In genomic region chrX:14812239-14812638, dm6 we compare ENCODE assay signal across 3 fruit fly cellular contexts.
TF ChIP-seq lines count a peak whose summit lies in the region.

No protein-coding gene starts in this region.

- no peak for TF ChIP-seq CTCF in whole organism, embryonic (GFP tag; optimal IDR thresholded peaks at IDR 0.05; lab: Kevin White, UChicago)

TF ChIP-seq in whole organism, embryonic, 481 proteins besides CTCF, POLR2A, EP300 and RAD21 (continues in another document):
- TF ChIP-seq HmgD (GFP tag; optimal IDR thresholded peaks at IDR 0.05; lab: Kevin White, UChicago), result no peak
- peak; percentile 1 for TF ChIP-seq az2 (GFP tag; optimal IDR thresholded peaks at IDR 0.05; lab: Kevin White, UChicago)
- no peak for TF ChIP-seq CG11093 (GFP tag; IDR thresholded peaks at IDR 0.05; lab: Robert Waterston, UW)
- no peak for TF ChIP-seq Kr (GFP tag; optimal IDR thresholded peaks at IDR 0.05; lab: Kevin White, UChicago)
- TF ChIP-seq Dref (GFP tag; IDR thresholded peaks at IDR 0.05; lab: Robert Waterston, UW), result no peak
- TF ChIP-seq row (GFP tag; IDR thresholded peaks at IDR 0.05; lab: Robert Waterston, UW), result peak; percentile 50; the same call in 2 of the 3 replicates
- TF ChIP-seq CG3847 (GFP tag; IDR thresholded peaks at IDR 0.05; lab: Robert Waterston, UW), result 0 out of 2 replicates have a peak, but pooled peaks have one; percentile 25
- TF ChIP-seq Bdp1 (GFP tag; optimal IDR thresholded peaks at IDR 0.05; lab: Kevin White, UChicago), result no peak
- peak; percentile 18; the same call in 1 of the 2 replicates for TF ChIP-seq CG32532 (GFP tag; IDR thresholded peaks at IDR 0.05; lab: Robert Waterston, UW)
- peak; percentile 9 for TF ChIP-seq zfh2 (GFP tag; optimal IDR thresholded peaks at IDR 0.05; lab: Kevin White, UChicago)
- 0 out of 2 replicates have a peak, but pooled peaks have one; percentile 20 for TF ChIP-seq ranshi (GFP tag; IDR thresholded peaks at IDR 0.05; lab: Robert Waterston, UW)
- peak; percentile 4 for TF ChIP-seq Oli (tag; optimal IDR thresholded peaks at IDR 0.05; lab: Kevin White, UChicago)
- peak; percentile 24 for TF ChIP-seq CG2678 (tag; optimal IDR thresholded peaks at IDR 0.05; lab: Kevin White, UChicago)
- peak; percentile 17 for TF ChIP-seq CG11504 (tag; optimal IDR thresholded peaks at IDR 0.05; lab: Kevin White, UChicago)
- peak; percentile 1 for TF ChIP-seq dmrt99B (tag; optimal IDR thresholded peaks at IDR 0.05; lab: Kevin White, UChicago)
- no peak for TF ChIP-seq dimm (GFP tag; IDR thresholded peaks at IDR 0.05; lab: Robert Waterston, UW)
- peak; percentile 12 for TF ChIP-seq tio (GFP tag; optimal IDR thresholded peaks at IDR 0.05; lab: Kevin White, UChicago)
- 0 out of 3 replicates have a peak, but pooled peaks have one; percentile 36 for TF ChIP-seq zfh1 (GFP tag; IDR thresholded peaks at IDR 0.05; lab: Robert Waterston, UW)
- TF ChIP-seq CG33557 (GFP tag; optimal IDR thresholded peaks at IDR 0.05; lab: Kevin White, UChicago), result no peak
- TF ChIP-seq dysf (GFP tag; IDR thresholded peaks at IDR 0.05; lab: Robert Waterston, UW), result peak; percentile 27; the same call in 1 of the 3 replicates
- peak; percentile 18 for TF ChIP-seq gem (tag; optimal IDR thresholded peaks at IDR 0.05; lab: Kevin White, UChicago)
- TF ChIP-seq hkb (optimal IDR thresholded peaks at IDR 0.05; lab: Kevin White, UChicago), result no peak
- TF ChIP-seq hkb (GFP tag; IDR thresholded peaks at IDR 0.05; lab: Robert Waterston, UW), result peak; percentile 56; the same call in 1 of the 2 replicates
- TF ChIP-seq ind (GFP tag; optimal IDR thresholded peaks at IDR 0.05; lab: Kevin White, UChicago), result peak; percentile 5
- TF ChIP-seq MBD-R2 (GFP tag; IDR thresholded peaks at IDR 0.05; lab: Robert Waterston, UW), result peak; percentile 18; the same call in 1 of the 2 replicates
- TF ChIP-seq esg (GFP tag; conservative IDR thresholded peaks at IDR 0.05; lab: Robert Waterston, UW), result peak; percentile 11; the same call in 1 of the 2 replicates
- no peak for TF ChIP-seq CG2129 (GFP tag; IDR thresholded peaks at IDR 0.05; lab: Robert Waterston, UW; ENCODE audit: partially characterized antibody)
- TF ChIP-seq Atf6 (GFP tag; IDR thresholded peaks at IDR 0.05; lab: Robert Waterston, UW), result 0 out of 2 replicates have a peak, but pooled peaks have one; percentile 13

TF ChIP-seq in whole organism, prepupa, 60 proteins besides CTCF, POLR2A, EP300 and RAD21 (continues in another document):
- TF ChIP-seq esn (GFP tag; optimal IDR thresholded peaks at IDR 0.05; lab: Kevin White, UChicago), result no peak
- TF ChIP-seq CG34406 (GFP tag; optimal IDR thresholded peaks at IDR 0.05; lab: Kevin White, UChicago), result no peak
- no peak for TF ChIP-seq dsx (GFP tag; optimal IDR thresholded peaks at IDR 0.05; lab: Kevin White, UChicago; ENCODE audit: poor library complexity, severe bottlenecking)
- no peak for TF ChIP-seq CG9139 (GFP tag; optimal IDR thresholded peaks at IDR 0.05; lab: Kevin White, UChicago)
- no peak for TF ChIP-seq Ets21C (GFP tag; optimal IDR thresholded peaks at IDR 0.05; lab: Kevin White, UChicago)
- TF ChIP-seq topi (GFP tag; optimal IDR thresholded peaks at IDR 0.05; lab: Kevin White, UChicago), result no peak
- TF ChIP-seq salr (GFP tag; optimal IDR thresholded peaks at IDR 0.05; lab: Kevin White, UChicago), result no peak
- no peak for TF ChIP-seq svp (GFP tag; lab: Kevin White, UChicago)
- TF ChIP-seq Sox15 (GFP tag; optimal IDR thresholded peaks at IDR 0.05; lab: Kevin White, UChicago), result no peak
- TF ChIP-seq Hr38 (GFP tag; optimal IDR thresholded peaks at IDR 0.05; lab: Kevin White, UChicago), result no peak
- TF ChIP-seq Hr4 (GFP tag; optimal IDR thresholded peaks at IDR 0.05; lab: Kevin White, UChicago), result peak; percentile 63
- TF ChIP-seq CG4318 (GFP tag; optimal IDR thresholded peaks at IDR 0.05; lab: Kevin White, UChicago), result peak; percentile 27
- TF ChIP-seq CG10669 (GFP tag; optimal IDR thresholded peaks at IDR 0.05; lab: Kevin White, UChicago), result no peak
- TF ChIP-seq ss (GFP tag; optimal IDR thresholded peaks at IDR 0.05; lab: Kevin White, UChicago), result no peak
- peak; percentile 89 for TF ChIP-seq CG15336 (GFP tag; IDR thresholded peaks at IDR 0.05; lab: Robert Waterston, UW)
- TF ChIP-seq CG3919 (GFP tag; optimal IDR thresholded peaks at IDR 0.05; lab: Kevin White, UChicago), result peak; percentile 22
- no peak for TF ChIP-seq vri (GFP tag; optimal IDR thresholded peaks at IDR 0.05; lab: Kevin White, UChicago)
- TF ChIP-seq CG8119 (GFP tag; IDR thresholded peaks at IDR 0.05; lab: Robert Waterston, UW), result peak; percentile 80
- TF ChIP-seq eg (GFP tag; IDR thresholded peaks at IDR 0.05; lab: Robert Waterston, UW), result peak; percentile 76
- peak; percentile 27 for TF ChIP-seq achi (GFP tag; optimal IDR thresholded peaks at IDR 0.05; lab: Kevin White, UChicago)
- TF ChIP-seq CG31627 (GFP tag; optimal IDR thresholded peaks at IDR 0.05; lab: Kevin White, UChicago), result no peak
- TF ChIP-seq CG10631 (GFP tag; optimal IDR thresholded peaks at IDR 0.05; lab: Kevin White, UChicago), result peak; percentile 11
- TF ChIP-seq Lpt (GFP tag; optimal IDR thresholded peaks at IDR 0.05; lab: Kevin White, UChicago), result peak; percentile 37
- TF ChIP-seq spab (GFP tag; optimal IDR thresholded peaks at IDR 0.05; lab: Kevin White, UChicago), result no peak
- TF ChIP-seq Smox (GFP tag; optimal IDR thresholded peaks at IDR 0.05; lab: Kevin White, UChicago), result no peak
- peak; percentile 7 for TF ChIP-seq acj6 (GFP tag; optimal IDR thresholded peaks at IDR 0.05; lab: Kevin White, UChicago)
- TF ChIP-seq Blimp-1 (GFP tag; optimal IDR thresholded peaks at IDR 0.05; lab: Kevin White, UChicago), result no peak
- peak; percentile 30 for TF ChIP-seq OdsH (GFP tag; optimal IDR thresholded peaks at IDR 0.05; lab: Kevin White, UChicago)
- peak; percentile 26; the same call in 1 of the 2 replicates for TF ChIP-seq Gug (GFP tag; IDR thresholded peaks at IDR 0.05; lab: Robert Waterston, UW)
- no peak for TF ChIP-seq Ets96B (tag; optimal IDR thresholded peaks at IDR 0.05; lab: Kevin White, UChicago)
- peak; percentile 73 for TF ChIP-seq CG32006 (GFP tag; optimal IDR thresholded peaks at IDR 0.05; lab: Kevin White, UChicago)
- peak; percentile 52; the same call in 2 of the 3 replicates for TF ChIP-seq CG6163 (GFP tag; IDR thresholded peaks at IDR 0.05; lab: Robert Waterston, UW)
- TF ChIP-seq CG11902 (GFP tag; optimal IDR thresholded peaks at IDR 0.05; lab: Kevin White, UChicago), result no peak

TF ChIP-seq in whole organism, pupa, 21 proteins besides CTCF, POLR2A, EP300 and RAD21:
- TF ChIP-seq CG14655 (GFP tag; optimal IDR thresholded peaks at IDR 0.05; lab: Kevin White, UChicago) (peak; percentile 61), CG4496 (GFP tag; IDR thresholded peaks at IDR 0.05; lab: Robert Waterston, UW) (peak; percentile 78; the same call in 2 of the 3 replicates), CG17806 (tag; optimal IDR thresholded peaks at IDR 0.05; lab: Kevin White, UChicago) (peak; percentile 9), Pif1A (GFP tag; optimal IDR thresholded peaks at IDR 0.05; lab: Kevin White, UChicago) (no peak), Ets98B (GFP tag; IDR thresholded peaks at IDR 0.05; lab: Robert Waterston, UW) (peak; percentile 83), fd96Ca (GFP tag; IDR thresholded peaks at IDR 0.05; lab: Robert Waterston, UW) (peak; percentile 74), D1 (tag; optimal IDR thresholded peaks at IDR 0.05; lab: Kevin White, UChicago) (no peak), CG8301 (tag; optimal IDR thresholded peaks at IDR 0.05; lab: Kevin White, UChicago) (peak; percentile 53), CG32121 (GFP tag; IDR thresholded peaks at IDR 0.05; lab: Robert Waterston, UW) (peak; percentile 70), CG12605 (GFP tag; IDR thresholded peaks at IDR 0.05; lab: Robert Waterston, UW) (peak; percentile 33; the same call in 1 of the 2 replicates)

Comparison
In these comparisons a context has a peak if more than half of its experiments do, and no peak if none do; other contexts are left out.
1. Of the 7 proteins assayed by ChIP-seq in both whole organism, embryonic and whole organism, prepupa: peak only in whole organism, embryonic: Sox102F; only in whole organism, prepupa: Gug and Lpt; in both: none; in neither: 4.